Worm (Caenorhabditis elegans) whole organism, early embryonic: Measurements from ENCODE around the gene Y48B6A.13.

Source experiments
- B0310.2 ChIP-seq: sonication (generic microtip); optimal IDR thresholded peaks from 2 replicates; lab custom pipeline; 2016; ENCODE audit warnings: mild to moderate bottlenecking, missing genetic modification characterization, missing compliant biosample characterization
- F13C5.2 ChIP-seq: sonication (generic microtip); optimal IDR thresholded peaks from 2 replicates; lab custom pipeline; 2017; ENCODE audit warnings: mild to moderate bottlenecking, missing genetic modification characterization, inconsistent platforms, missing compliant biosample characterization
- aly-1 ChIP-seq: sonication (generic microtip); optimal IDR thresholded peaks from 2 replicates; lab custom pipeline; 2016; ENCODE audit warnings: missing genetic modification characterization, missing compliant biosample characterization
- ama-1 ChIP-seq: fragments of 150-350 bp; optimal IDR thresholded peaks from 2 replicates; lab custom pipeline; 2014
- ceh-13 ChIP-seq: fragments of 200-800 bp; sonication (Bioruptor generic); optimal IDR thresholded peaks from 2 replicates; lab custom pipeline; 2018; ENCODE audit warnings: mild to moderate bottlenecking, missing genetic modification characterization, missing compliant biosample characterization
- ceh-36 ChIP-seq: sonication (generic microtip); optimal IDR thresholded peaks from 2 replicates; lab custom pipeline; 2016; ENCODE audit warnings: missing genetic modification characterization, inconsistent platforms, missing compliant biosample characterization
- ets-7 ChIP-seq: sonication (generic microtip); optimal IDR thresholded peaks from 2 replicates; lab custom pipeline; 2016; ENCODE audit warnings: missing genotype, missing genetic modification characterization, missing compliant biosample characterization
- flt-1 ChIP-seq: fragments of 200-800 bp; sonication (Bioruptor generic); IDR thresholded peaks from 2 replicates; pipeline ENCODE4 v1.3.6; 2022; ENCODE audit warnings: missing genetic modification characterization, missing compliant biosample characterization
- hmbx-1 ChIP-seq: sonication (generic microtip); optimal IDR thresholded peaks from 2 replicates; lab custom pipeline; 2016; ENCODE audit warnings: mild to moderate bottlenecking, missing genetic modification characterization, missing compliant biosample characterization
- hmg-4 ChIP-seq: fragments of 200-800 bp; sonication (Bioruptor generic); optimal IDR thresholded peaks from 2 replicates; lab custom pipeline; 2018; ENCODE audit warnings: mild to moderate bottlenecking, missing genetic modification characterization, missing compliant biosample characterization
- hnd-1 ChIP-seq: sonication (generic microtip); optimal IDR thresholded peaks from 2 replicates; lab custom pipeline; 2016; ENCODE audit warnings: missing genetic modification characterization, missing compliant biosample characterization
- pes-1 ChIP-seq: fragments of 200-800 bp; sonication (Bioruptor generic); IDR thresholded peaks from 2 replicates; pipeline ENCODE4 v1.3.6; 2022; ENCODE audit warnings: missing genetic modification reagents, missing genetic modification characterization, missing compliant biosample characterization
- scrt-1 ChIP-seq: fragments of 200-800 bp; sonication (Bioruptor generic); IDR thresholded peaks from 2 replicates; pipeline ENCODE4 v1.3.6; 2022; ENCODE audit warnings: missing genetic modification characterization, missing compliant biosample characterization
- sea-1 ChIP-seq: fragments of 200-800 bp; sonication (Bioruptor generic); conservative IDR thresholded peaks from 2 replicates; pipeline ENCODE4 v1.3.6; 2022; ENCODE audit warnings: missing genetic modification characterization, missing compliant biosample characterization
- tbx-11 ChIP-seq: fragments of 200-800 bp; sonication (Bioruptor generic); IDR thresholded peaks from 2 replicates; pipeline ENCODE4 v1.3.6; 2022; ENCODE audit warnings: missing genetic modification characterization, missing compliant biosample characterization
- tbx-37 ChIP-seq: fragments of 200-800 bp; sonication (Bioruptor generic); conservative IDR thresholded peaks from 2 replicates; pipeline ENCODE4 v1.3.6; 2022; ENCODE audit warnings: missing genetic modification reagents, missing genetic modification characterization, missing compliant biosample characterization
- tra-4 ChIP-seq: sonication (generic microtip); optimal IDR thresholded peaks from 2 replicates; lab custom pipeline; 2017; ENCODE audit warnings: missing genetic modification characterization, missing compliant biosample characterization

Gene Y48B6A.13

DNA sequence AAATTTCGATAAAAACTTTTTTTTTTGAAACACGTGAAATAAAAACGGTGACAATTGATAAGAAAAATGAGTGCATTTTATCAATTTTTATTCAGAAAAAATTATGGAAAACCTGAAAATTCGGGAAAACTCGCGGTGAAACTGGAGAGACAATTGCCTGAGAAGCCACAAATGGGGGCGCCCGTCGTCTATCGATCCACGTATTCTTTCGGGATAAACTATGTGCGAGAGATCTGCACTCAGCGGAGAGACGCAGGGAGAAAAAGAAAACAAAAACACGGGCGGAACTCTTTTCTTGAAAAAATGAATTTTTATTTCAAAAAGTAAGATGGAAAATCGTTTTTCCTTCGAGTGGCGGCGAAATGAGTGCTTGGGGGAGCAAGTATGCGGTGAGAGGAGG, 7.8 kb upstream of the Y48B6A.13 start, which contains the start of gene men-1:
men-1 (minus strand) TSS at position 242 of the 400 bp plus-strand sequence.
- no peak for TF ChIP-seq hmg-4
- no peak for TF ChIP-seq ceh-36 (tag; lab: Kevin White, UChicago)
- TF ChIP-seq tra-4 (tag; lab: Kevin White, UChicago): no peak
- TF ChIP-seq hmbx-1 (tag; lab: Kevin White, UChicago): no peak
- no peak for TF ChIP-seq tbx-37 (GFP tag; lab: Robert Waterston, UW)
- TF ChIP-seq F13C5.2: no peak

DNA sequence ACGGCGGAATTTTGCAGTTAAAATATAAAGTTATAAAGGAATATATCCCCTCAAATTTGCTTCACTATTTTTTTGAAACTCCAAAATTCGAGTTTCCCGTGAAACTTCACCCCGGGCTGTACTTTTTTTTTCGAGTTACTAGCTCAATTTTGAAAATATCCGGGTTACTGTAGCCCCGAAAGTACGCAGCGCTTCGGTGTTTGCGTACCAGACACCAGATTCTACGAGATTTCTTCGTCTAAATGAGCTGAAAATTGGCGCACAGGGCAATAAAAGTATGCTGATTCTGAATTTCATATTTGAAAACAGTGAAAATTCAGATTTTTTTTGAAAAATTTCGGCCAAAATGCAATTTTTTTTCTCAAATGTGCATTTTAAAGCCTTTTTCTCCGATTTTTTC, 4.9 kb upstream of the Y48B6A.13 start:
- TF ChIP-seq sea-1 (0 out of 2 replicates have a peak, but pooled peaks have one; percentile 10), hnd-1 (no peak), tbx-11 (GFP tag; lab: Robert Waterston, UW) (no peak)

DNA sequence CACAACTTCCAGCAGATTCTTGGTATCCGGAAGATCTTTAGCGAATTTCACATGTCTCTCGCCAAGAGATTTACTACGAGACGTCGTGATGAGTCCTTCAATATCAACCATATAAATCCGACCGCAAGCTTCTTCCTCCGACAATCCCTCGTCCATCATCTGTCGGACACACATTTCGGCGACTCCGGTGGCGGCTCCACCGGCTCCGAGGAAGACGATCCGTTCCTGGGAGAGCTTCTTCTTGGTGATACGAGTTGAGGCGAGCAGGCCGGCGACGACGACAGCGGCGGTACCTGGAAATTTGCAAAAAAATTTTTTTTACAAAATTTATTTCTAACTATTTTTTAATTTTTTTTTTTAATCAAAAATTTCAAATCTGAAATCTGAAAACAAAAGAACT, 4.0 kb upstream of the Y48B6A.13 start:
- TF ChIP-seq sea-1: no peak
- no peak for TF ChIP-seq tbx-37 (GFP tag; lab: Robert Waterston, UW)
- TF ChIP-seq ama-1 (lab: Kevin White, UChicago): no peak
- no peak for TF ChIP-seq B0310.2 (tag; lab: Kevin White, UChicago)
- TF ChIP-seq ceh-36 (tag; lab: Kevin White, UChicago): no peak
- no peak for TF ChIP-seq hnd-1
- no peak for TF ChIP-seq tbx-11 (GFP tag; lab: Robert Waterston, UW)
- no peak for TF ChIP-seq hmg-4
- TF ChIP-seq ets-7 (tag; lab: Kevin White, UChicago): no peak

DNA sequence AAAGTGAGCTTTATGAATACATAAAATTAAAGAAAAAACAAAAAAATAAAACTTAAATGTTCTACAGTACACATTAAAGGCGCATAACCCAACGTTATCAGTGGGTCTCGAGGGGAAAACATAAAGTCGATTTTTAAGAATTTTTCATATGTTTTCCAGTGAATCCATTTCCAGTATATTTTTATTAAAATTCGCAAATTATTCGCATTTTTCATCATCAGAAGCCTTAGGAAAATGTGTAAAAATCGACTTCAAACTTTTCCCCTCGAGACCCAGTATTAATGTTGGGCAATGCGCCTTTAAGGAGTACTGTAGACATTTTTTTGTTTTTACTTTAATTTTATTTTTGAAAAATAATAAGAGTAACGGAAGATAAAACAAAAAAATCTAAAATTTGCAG, 7.9 kb downstream of the Y48B6A.13 start:
- no peak for TF ChIP-seq aly-1 (tag; lab: Kevin White, UChicago)
- TF ChIP-seq tbx-37 (GFP tag; lab: Robert Waterston, UW): no peak
- TF ChIP-seq B0310.2 (tag; lab: Kevin White, UChicago): no peak
- no peak for TF ChIP-seq sea-1
- TF ChIP-seq flt-1: no peak
- TF ChIP-seq ets-7 (tag; lab: Kevin White, UChicago): no peak
- TF ChIP-seq tbx-11 (GFP tag; lab: Robert Waterston, UW): no peak
- no peak for TF ChIP-seq ceh-13 (GFP tag; lab: Kevin White, UChicago)
- TF ChIP-seq scrt-1 (GFP tag; lab: Robert Waterston, UW): no peak
- no peak for TF ChIP-seq hnd-1

DNA sequence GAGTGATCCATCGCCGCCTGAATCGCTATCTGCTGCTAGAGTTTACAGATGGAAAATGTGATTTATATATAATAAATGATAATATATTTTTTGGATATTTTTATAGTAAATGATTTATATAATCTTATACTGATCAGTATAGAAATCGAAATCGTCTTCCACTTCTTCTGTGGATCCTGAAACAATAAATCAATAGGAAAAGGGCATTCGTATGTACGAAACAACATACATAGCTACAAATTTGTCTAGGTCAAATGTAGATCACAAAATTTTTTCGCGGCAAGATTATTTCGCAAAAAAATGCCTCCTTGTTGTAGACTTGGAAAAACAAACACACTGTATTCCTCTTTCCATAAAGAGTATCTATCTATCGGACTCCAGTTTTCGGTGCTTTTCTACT, 12.0 kb downstream of the Y48B6A.13 start, which contains the start of gene Y48B6A.10:
Y48B6A.10 (plus strand) TSS at position 301 of the 400 bp plus-strand sequence.
- no peak for TF ChIP-seq aly-1 (tag; lab: Kevin White, UChicago)
- no peak for TF ChIP-seq hmg-4
- TF ChIP-seq tbx-37 (GFP tag; lab: Robert Waterston, UW): no peak
- TF ChIP-seq flt-1: no peak
- no peak for TF ChIP-seq ceh-36 (tag; lab: Kevin White, UChicago)
- no peak for TF ChIP-seq scrt-1 (GFP tag; lab: Robert Waterston, UW)
- no peak for TF ChIP-seq ets-7 (tag; lab: Kevin White, UChicago)
- TF ChIP-seq ama-1 (lab: Kevin White, UChicago): no peak
- no peak for TF ChIP-seq hnd-1
- no peak for TF ChIP-seq B0310.2 (tag; lab: Kevin White, UChicago)
- no peak for TF ChIP-seq tbx-11 (GFP tag; lab: Robert Waterston, UW)
- TF ChIP-seq hmbx-1 (tag; lab: Kevin White, UChicago): no peak
- no peak for TF ChIP-seq F13C5.2
- no peak for TF ChIP-seq pes-1 (GFP tag; lab: Robert Waterston, UW)
- TF ChIP-seq tra-4 (tag; lab: Kevin White, UChicago): no peak
- TF ChIP-seq sea-1: no peak
- TF ChIP-seq ceh-13 (GFP tag; lab: Kevin White, UChicago): no peak

DNA sequence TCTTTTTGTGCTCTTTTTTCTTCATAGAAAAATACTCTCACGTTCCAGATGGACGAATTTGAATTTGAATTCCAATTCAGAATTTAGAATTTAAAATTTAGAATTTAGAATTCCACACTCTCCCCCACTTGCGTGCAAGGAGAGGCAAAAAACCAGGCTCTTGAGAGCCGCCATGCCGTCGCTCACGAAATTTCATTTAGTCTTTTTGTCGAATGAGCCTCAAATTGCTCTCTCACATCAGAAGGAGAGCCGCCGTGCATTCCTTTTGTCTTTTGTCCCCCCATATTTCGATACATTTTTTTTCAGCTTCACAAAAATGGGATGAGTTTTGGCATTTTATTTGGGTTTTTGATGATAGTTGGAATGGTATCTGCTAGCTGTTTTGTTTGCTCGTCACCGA, 15.0 kb downstream of the Y48B6A.13 start, which contains the start of gene hot-7:
hot-7 (plus strand) TSS at position 301 of the 400 bp plus-strand sequence.
- TF ChIP-seq ama-1 (lab: Kevin White, UChicago) (no peak), B0310.2 (tag; lab: Kevin White, UChicago) (no peak), sea-1 (no peak), tbx-37 (GFP tag; lab: Robert Waterston, UW) (no peak), scrt-1 (GFP tag; lab: Robert Waterston, UW) (no peak), pes-1 (GFP tag; lab: Robert Waterston, UW) (no peak), ceh-36 (tag; lab: Kevin White, UChicago) (no peak), F13C5.2 (no peak), aly-1 (tag; lab: Kevin White, UChicago) (no peak), tbx-11 (GFP tag; lab: Robert Waterston, UW) (no peak), hmg-4 (no peak), ceh-13 (GFP tag; lab: Kevin White, UChicago) (no peak), hmbx-1 (tag; lab: Kevin White, UChicago) (no peak), flt-1 (no peak), hnd-1 (no peak), tra-4 (tag; lab: Kevin White, UChicago) (no peak), ets-7 (tag; lab: Kevin White, UChicago) (no peak)

DNA sequence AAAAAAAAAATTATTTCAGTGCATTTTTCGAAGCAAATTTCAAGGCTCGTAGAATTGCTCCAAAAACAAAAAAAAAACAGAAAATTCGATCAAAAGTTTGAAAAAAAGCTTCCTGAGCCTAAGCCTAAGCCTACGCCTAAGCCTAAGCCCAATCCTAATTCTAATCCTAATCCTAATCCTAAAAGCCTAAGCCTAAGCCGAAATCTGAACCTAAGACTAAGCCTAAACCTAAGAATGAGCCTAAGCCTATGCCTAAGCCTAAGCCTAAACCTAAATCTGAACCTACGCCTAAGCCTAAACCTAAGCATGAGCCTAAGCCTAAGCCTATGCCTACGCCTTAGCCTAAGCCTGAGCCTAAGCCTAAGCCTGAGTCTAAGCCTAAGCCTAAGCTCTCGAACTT, 19.9 kb downstream of the Y48B6A.13 start:
- TF ChIP-seq ceh-36 (tag; lab: Kevin White, UChicago) (peak; percentile 88), aly-1 (tag; lab: Kevin White, UChicago) (no peak)

DNA sequence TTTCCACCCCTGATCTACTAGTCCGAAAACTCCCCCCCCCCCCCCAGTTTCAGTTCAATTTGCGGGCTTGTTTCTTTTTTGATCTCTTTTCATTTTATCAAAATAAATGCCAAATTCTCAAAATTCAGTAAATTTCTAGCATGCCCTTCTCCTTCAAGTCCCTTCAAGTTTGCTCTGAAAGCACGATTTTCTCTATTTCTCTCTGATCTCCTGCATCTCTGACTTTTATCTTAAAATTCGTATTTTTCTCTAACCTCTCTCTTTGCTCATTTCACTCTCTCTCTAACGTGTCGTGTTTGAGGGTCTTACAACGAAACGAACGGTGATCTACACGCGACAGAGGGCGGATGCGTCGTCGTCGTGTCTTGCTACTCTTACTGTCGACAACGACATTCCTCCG, 20.7 kb downstream of the Y48B6A.13 start, which contains the start of gene ace-3:
ace-3 (plus strand) TSS at position 301 of the 400 bp plus-strand sequence.
- TF ChIP-seq B0310.2 (tag; lab: Kevin White, UChicago) (no peak), ama-1 (lab: Kevin White, UChicago) (no peak), F13C5.2 (no peak), flt-1 (no peak), hmbx-1 (tag; lab: Kevin White, UChicago) (no peak), tbx-11 (GFP tag; lab: Robert Waterston, UW) (no peak), ceh-13 (GFP tag; lab: Kevin White, UChicago) (no peak), tra-4 (tag; lab: Kevin White, UChicago) (no peak), tbx-37 (GFP tag; lab: Robert Waterston, UW) (no peak), sea-1 (no peak), scrt-1 (GFP tag; lab: Robert Waterston, UW) (no peak), ceh-36 (tag; lab: Kevin White, UChicago) (no peak), hmg-4 (no peak), pes-1 (GFP tag; lab: Robert Waterston, UW) (no peak), aly-1 (tag; lab: Kevin White, UChicago) (no peak)
